Fruit fly (Drosophila melanogaster) whole organism, embryonic: ENCODE results near the gene CG33654.

Source experiments
- Aef1 ChIP-seq: fragments of 200-800 bp; sonication (Bioruptor generic); IDR thresholded peaks from 3 replicates; pipeline ENCODE4 v1.3.6; 2022; ENCODE audit warnings: missing biosample characterization, missing genetic modification characterization
- C15 ChIP-seq: fragments of 200-800 bp; sonication (Bioruptor generic); IDR thresholded peaks from 3 replicates; pipeline ENCODE4 v1.3.6; 2022; ENCODE audit warnings: missing biosample characterization, missing genetic modification characterization
- CG15696 ChIP-seq: fragments of 200-800 bp; sonication (Bioruptor generic); optimal IDR thresholded peaks from 2 replicates; lab custom pipeline; 2019; ENCODE audit warnings: missing biosample characterization, mild to moderate bottlenecking, missing genetic modification characterization, moderate library complexity
- CG17359 ChIP-seq: fragments of 200-800 bp; sonication (Bioruptor generic); optimal IDR thresholded peaks from 3 replicates; lab custom pipeline; 2018; ENCODE audit warnings: missing biosample characterization, mild to moderate bottlenecking, missing genetic modification characterization, moderate library complexity
- CG18011 ChIP-seq: fragments of 200-800 bp; sonication (Bioruptor generic); optimal IDR thresholded peaks from 2 replicates; lab custom pipeline; 2017; ENCODE audit warnings: missing biosample characterization, missing genetic modification characterization, mild to moderate bottlenecking, moderate library complexity, missing genotype
- CG2116 ChIP-seq: fragments of 200-800 bp; sonication (Bioruptor generic); optimal IDR thresholded peaks from 3 replicates; lab custom pipeline; 2018; ENCODE audit warnings: missing biosample characterization, mild to moderate bottlenecking, missing genetic modification characterization
- CG31441 ChIP-seq: fragments of 200-800 bp; sonication (Bioruptor generic); IDR thresholded peaks from 2 replicates; pipeline ENCODE4 v1.3.6; 2022; ENCODE audit warnings: missing biosample characterization, missing genetic modification characterization
- CG32532 ChIP-seq: fragments of 200-800 bp; sonication (Bioruptor generic); IDR thresholded peaks from 2 replicates; pipeline ENCODE4 v1.3.6; 2022; ENCODE audit warnings: missing biosample characterization, missing genetic modification characterization
- CG32767 ChIP-seq: fragments of 200-800 bp; sonication (Bioruptor generic); IDR thresholded peaks from 2 replicates; pipeline ENCODE4 v1.3.6; 2022; ENCODE audit warnings: missing biosample characterization, missing genetic modification characterization
- CG3281 ChIP-seq: fragments of 200-800 bp; sonication (Bioruptor generic); optimal IDR thresholded peaks from 3 replicates; lab custom pipeline; 2017; ENCODE audit warnings: missing biosample characterization, mild to moderate bottlenecking, missing genetic modification characterization
- CG42726 ChIP-seq: fragments of 200-800 bp; sonication (Bioruptor generic); IDR thresholded peaks from 2 replicates; pipeline ENCODE4 v1.3.6; 2022; ENCODE audit warnings: missing biosample characterization, missing genetic modification characterization; ENCODE audit not compliant: partially characterized antibody
- CG4360 ChIP-seq: fragments of 200-800 bp; sonication (Bioruptor generic); IDR thresholded peaks from 2 replicates; pipeline ENCODE4 v1.3.6; 2022; ENCODE audit warnings: missing biosample characterization, missing genetic modification characterization
- CG4404 ChIP-seq: fragments of 200-800 bp; sonication (Bioruptor generic); IDR thresholded peaks from 2 replicates; pipeline ENCODE4 v1.3.6; 2022; ENCODE audit warnings: missing biosample characterization, missing genetic modification characterization
- CG5245 ChIP-seq: fragments of 200-800 bp; sonication (Bioruptor generic); optimal IDR thresholded peaks from 3 replicates; lab custom pipeline; 2016; ENCODE audit warnings: missing biosample characterization, missing genetic modification characterization
- CG7928 ChIP-seq: fragments of 200-800 bp; sonication (Bioruptor generic); optimal IDR thresholded peaks from 2 replicates; lab custom pipeline; 2017; ENCODE audit warnings: missing biosample characterization, mild to moderate bottlenecking, missing genetic modification characterization
- CG8281 ChIP-seq: fragments of 200-800 bp; sonication (Bioruptor generic); optimal IDR thresholded peaks from 2 replicates; lab custom pipeline; 2018; ENCODE audit warnings: missing biosample characterization, mild to moderate bottlenecking, missing genetic modification characterization, moderate library complexity
- CG9215 ChIP-seq: fragments of 200-800 bp; sonication (Bioruptor generic); IDR thresholded peaks from 2 replicates; pipeline ENCODE4 v1.3.6; 2022; ENCODE audit warnings: missing biosample characterization, missing genetic modification characterization
- D ChIP-seq, 2 experiments: fragments of 200-800 bp in 1 of 2; fragments of >200 bp in 1 of 2; sonication (Bioruptor generic) in 1 of 2; optimal IDR thresholded peaks; 2 replicates in 1 of 2; 3 replicates in 1 of 2; lab custom pipeline; 2017; ENCODE audit warnings: mild to moderate bottlenecking in 1 of 2, missing biosample characterization in 1 of 2, missing genetic modification characterization in 1 of 2, missing genetic modification reagents in 1 of 2
- HLH3B ChIP-seq: fragments of 200-800 bp; sonication (Bioruptor generic); IDR thresholded peaks from 2 replicates; pipeline ENCODE4 v1.3.6; 2022; ENCODE audit warnings: missing biosample characterization, missing genetic modification characterization
- Hr39 ChIP-seq: fragments of >200 bp; optimal IDR thresholded peaks from 2 replicates; lab custom pipeline; 2017
- Hsf ChIP-seq: fragments of 200-800 bp; sonication (Bioruptor generic); optimal IDR thresholded peaks from 3 replicates; lab custom pipeline; 2016; ENCODE audit warnings: missing biosample characterization, missing genetic modification characterization
- Mrtf ChIP-seq: fragments of 200-800 bp; sonication (Bioruptor generic); IDR thresholded peaks from 3 replicates; pipeline ENCODE4 v1.3.6; 2022; ENCODE audit warnings: missing biosample characterization, missing genetic modification characterization
- Neu2 ChIP-seq: fragments of 200-800 bp; sonication (Bioruptor generic); optimal IDR thresholded peaks from 3 replicates; lab custom pipeline; 2016; ENCODE audit warnings: missing biosample characterization, missing genetic modification characterization, borderline replicate concordance
- Opbp ChIP-seq: fragments of 200-800 bp; sonication (Bioruptor generic); IDR thresholded peaks from 3 replicates; pipeline ENCODE4 v1.3.6; 2022; ENCODE audit warnings: missing biosample characterization, missing genetic modification characterization; ENCODE audit not compliant: partially characterized antibody
- Rx ChIP-seq: fragments of 200-800 bp; sonication (Bioruptor generic); IDR thresholded peaks from 2 replicates; pipeline ENCODE4 v1.3.6; 2022; ENCODE audit warnings: missing biosample characterization, missing genetic modification characterization
- cas ChIP-seq: fragments of 200-800 bp; sonication (Bioruptor generic); IDR thresholded peaks from 2 replicates; pipeline ENCODE4 v1.3.6; 2022; ENCODE audit warnings: missing biosample characterization, missing genetic modification characterization
- chif ChIP-seq, 2 experiments: fragments of 200-800 bp; sonication (Bioruptor generic); optimal IDR thresholded peaks; 3 replicates each; lab custom pipeline; 2016; ENCODE audit warnings: missing biosample characterization in 2 of 2, missing genetic modification characterization in 2 of 2
- chinmo ChIP-seq: fragments of 200-800 bp; sonication (Bioruptor generic); IDR thresholded peaks from 4 replicates; pipeline ENCODE4 v1.3.6; 2022; ENCODE audit warnings: missing biosample characterization, missing genetic modification characterization; ENCODE audit not compliant: partially characterized antibody
- crol ChIP-seq: fragments of 200-800 bp; sonication (Bioruptor generic); IDR thresholded peaks from 2 replicates; pipeline ENCODE4 v1.3.6; 2022; ENCODE audit warnings: missing biosample characterization, missing genetic modification characterization
- dan ChIP-seq: fragments of 200-800 bp; sonication (Bioruptor generic); IDR thresholded peaks from 2 replicates; pipeline ENCODE4 v1.3.6; 2022; ENCODE audit warnings: missing biosample characterization, missing genetic modification characterization
- disco-r ChIP-seq: fragments of 200-800 bp; sonication (Bioruptor generic); optimal IDR thresholded peaks from 2 replicates; lab custom pipeline; 2016; ENCODE audit warnings: missing biosample characterization, missing genetic modification characterization
- dpn ChIP-seq, 2 experiments: fragments of 200-800 bp; sonication (Bioruptor generic); optimal IDR thresholded peaks; 3 replicates each; lab custom pipeline; 2016; ENCODE audit warnings: missing biosample characterization in 2 of 2, missing genetic modification characterization in 2 of 2
- esg ChIP-seq: fragments of 200-800 bp; sonication (Bioruptor generic); conservative IDR thresholded peaks from 2 replicates; pipeline ENCODE4 v1.3.6; 2022; ENCODE audit warnings: missing biosample characterization, missing genetic modification characterization
- ewg ChIP-seq: fragments of 200-800 bp; sonication (Bioruptor generic); optimal IDR thresholded peaks from 3 replicates; lab custom pipeline; 2017; ENCODE audit warnings: mild to moderate bottlenecking, missing biosample characterization, missing genetic modification reagents, missing genetic modification characterization
- exex ChIP-seq: fragments of 200-800 bp; sonication (Bioruptor generic); optimal IDR thresholded peaks from 4 replicates; lab custom pipeline; 2018; ENCODE audit warnings: missing biosample characterization, mild to moderate bottlenecking, missing genetic modification characterization, moderate library complexity
- fd64A ChIP-seq: fragments of 200-800 bp; sonication (Bioruptor generic); optimal IDR thresholded peaks from 3 replicates; lab custom pipeline; 2018; ENCODE audit warnings: missing biosample characterization, mild to moderate bottlenecking, missing genetic modification characterization
- grau ChIP-seq: fragments of 200-800 bp; optimal IDR thresholded peaks from 3 replicates; lab custom pipeline; 2019; ENCODE audit warnings: missing biosample characterization, mild to moderate bottlenecking, missing genetic modification characterization, moderate library complexity
- gt ChIP-seq: fragments of 200-800 bp; sonication (Bioruptor generic); IDR thresholded peaks from 2 replicates; pipeline ENCODE4 v1.3.6; 2022; ENCODE audit warnings: missing biosample characterization, missing genetic modification characterization
- hth ChIP-seq: fragments of >200 bp; optimal IDR thresholded peaks from 2 replicates; lab custom pipeline; 2017; ENCODE audit warnings: inconsistent platforms
- inv ChIP-seq: fragments of 200-800 bp; sonication (Bioruptor generic); IDR thresholded peaks from 2 replicates; pipeline ENCODE4 v1.3.6; 2022; ENCODE audit warnings: missing biosample characterization, missing genetic modification characterization; ENCODE audit not compliant: partially characterized antibody
- lbe ChIP-seq: fragments of 200-800 bp; sonication (Bioruptor generic); optimal IDR thresholded peaks from 2 replicates; lab custom pipeline; 2016; ENCODE audit warnings: missing biosample characterization, mild to moderate bottlenecking, missing genetic modification characterization
- psq ChIP-seq: fragments of 200-800 bp; sonication (Bioruptor generic); optimal IDR thresholded peaks from 2 replicates; lab custom pipeline; 2017; ENCODE audit warnings: missing biosample characterization, missing genetic modification characterization
- pzg ChIP-seq: fragments of 200-800 bp; sonication (Bioruptor generic); optimal IDR thresholded peaks from 3 replicates; lab custom pipeline; 2018; ENCODE audit warnings: missing biosample characterization, mild to moderate bottlenecking, missing genetic modification characterization, moderate library complexity
- shn ChIP-seq: fragments of 200-800 bp; sonication (Bioruptor generic); optimal IDR thresholded peaks from 3 replicates; lab custom pipeline; 2016; ENCODE audit warnings: missing biosample characterization, missing genetic modification characterization
- sna ChIP-seq: fragments of 200-800 bp; sonication (Bioruptor generic); IDR thresholded peaks from 2 replicates; pipeline ENCODE4 v1.3.6; 2022; ENCODE audit warnings: missing biosample characterization, missing genetic modification characterization; ENCODE audit not compliant: partially characterized antibody
- sug ChIP-seq: fragments of 200-800 bp; optimal IDR thresholded peaks from 2 replicates; lab custom pipeline; 2019; ENCODE audit warnings: missing biosample characterization, mild to moderate bottlenecking, missing genetic modification characterization, moderate library complexity
- tna ChIP-seq: fragments of 200-800 bp; sonication (Bioruptor generic); IDR thresholded peaks from 2 replicates; pipeline ENCODE4 v1.3.6; 2022; ENCODE audit warnings: missing biosample characterization, missing genetic modification characterization; ENCODE audit not compliant: partially characterized antibody
- toy ChIP-seq: fragments of 200-800 bp; sonication (Bioruptor generic); IDR thresholded peaks from 2 replicates; pipeline ENCODE4 v1.3.6; 2022; ENCODE audit warnings: missing biosample characterization, missing genetic modification characterization
- tx ChIP-seq: fragments of 200-800 bp; sonication (Bioruptor generic); optimal IDR thresholded peaks from 2 replicates; lab custom pipeline; 2016; ENCODE audit warnings: missing biosample characterization, missing genetic modification characterization
- yki ChIP-seq: fragments of >200 bp; optimal IDR thresholded peaks from 3 replicates; lab custom pipeline; 2018
- zen2 ChIP-seq: fragments of 200-800 bp; sonication (Bioruptor generic); IDR thresholded peaks from 3 replicates; pipeline ENCODE4 v1.3.6; 2022; ENCODE audit warnings: missing biosample characterization, missing genetic modification characterization; ENCODE audit not compliant: partially characterized antibody
- zf30C ChIP-seq: fragments of 200-800 bp; sonication (Bioruptor generic); optimal IDR thresholded peaks from 3 replicates; lab custom pipeline; 2018; ENCODE audit warnings: missing biosample characterization, mild to moderate bottlenecking, missing genetic modification characterization

Gene CG33654

dm6 chr3R:9605084-9605483 is 22.1 kb upstream of the CG33654 start (continued):
- TF ChIP-seq inv (no peak), CG3281 (GFP tag; lab: Kevin White, UChicago) (no peak), CG15696 (tag; lab: Kevin White, UChicago) (peak; percentile 66), Hr39 (no peak), shn (GFP tag; lab: Kevin White, UChicago) (no peak), Rx (GFP tag; lab: Robert Waterston, UW) (no peak), CG42726 (no peak), tx (GFP tag; lab: Kevin White, UChicago) (no peak), chinmo (GFP tag; lab: Robert Waterston, UW) (no peak), cas (no peak), grau (tag; lab: Kevin White, UChicago) (peak; percentile 28), sna (GFP tag; lab: Robert Waterston, UW) (no peak), CG32532 (GFP tag; lab: Robert Waterston, UW) (no peak), CG4404 (GFP tag; lab: Robert Waterston, UW) (peak; percentile 35; the same call in 1 of the 2 replicates), Neu2 (GFP tag; lab: Kevin White, UChicago) (peak; percentile 13), gt (GFP tag; lab: Robert Waterston, UW) (no peak), pzg (no peak), CG31441 (GFP tag; lab: Robert Waterston, UW) (peak; percentile 41; the same call in 1 of the 2 replicates), fd64A (GFP tag; lab: Kevin White, UChicago) (no peak), crol (peak; percentile 29; the same call in 1 of the 2 replicates), ewg (no peak), C15 (GFP tag; lab: Robert Waterston, UW) (no peak), CG9215 (GFP tag; lab: Robert Waterston, UW) (no peak), CG4360 (GFP tag; lab: Robert Waterston, UW) (no peak), zf30C (GFP tag; lab: Kevin White, UChicago) (peak; percentile 77), exex (tag; lab: Kevin White, UChicago) (no peak), CG5245 (GFP tag; lab: Kevin White, UChicago) (peak; percentile 45), Hsf (GFP tag; lab: Kevin White, UChicago) (peak; percentile 21), HLH3B (GFP tag; lab: Robert Waterston, UW) (no peak), toy (GFP tag; lab: Robert Waterston, UW) (no peak), Aef1 (GFP tag; lab: Robert Waterston, UW) (no peak), dpn (GFP tag; optimal IDR thresholded peaks at IDR 0.05; lab: Kevin White, UChicago) (peak; percentile 11 to 29), yki (lab: Kevin White, UChicago) (no peak), sug (no peak), CG7928 (no peak), lbe (no peak), D (optimal IDR thresholded peaks at IDR 0.05; lab: Kevin White, UChicago) (no peak), D (GFP tag; optimal IDR thresholded peaks at IDR 0.05; lab: Kevin White, UChicago) (peak; percentile 51), Mrtf (no peak), tna (GFP tag; lab: Robert Waterston, UW) (no peak), chif (GFP tag; optimal IDR thresholded peaks at IDR 0.05; lab: Kevin White, UChicago) (peak; percentile 55 to 69), CG8281 (tag; lab: Kevin White, UChicago) (no peak), esg (GFP tag; lab: Robert Waterston, UW) (no peak), CG2116 (GFP tag; lab: Kevin White, UChicago) (no peak), dan (GFP tag; lab: Robert Waterston, UW) (no peak), psq (GFP tag; lab: Kevin White, UChicago) (no peak), CG17359 (tag; lab: Kevin White, UChicago) (no peak), CG32767 (GFP tag; lab: Robert Waterston, UW) (no peak), Opbp (GFP tag; lab: Robert Waterston, UW) (no peak), zen2 (GFP tag; lab: Robert Waterston, UW) (no peak), disco-r (GFP tag; lab: Kevin White, UChicago) (no peak), hth (lab: Kevin White, UChicago) (no peak), CG18011 (GFP tag; lab: Kevin White, UChicago) (no peak)
